Worm (Caenorhabditis elegans) whole organism, young adult: ENCODE data around the gene C23H3.2.

Experiments
- B0336.3 ChIP-seq: fragments of 200-800 bp; sonication (Bioruptor generic); IDR thresholded peaks from 2 replicates; pipeline ENCODE4 v1.3.6; 2022; ENCODE audit warnings: missing genetic modification characterization, missing compliant biosample characterization
- C17E4.6 ChIP-seq: fragments of 200-800 bp; sonication (Bioruptor generic); IDR thresholded peaks from 2 replicates; pipeline ENCODE4 v1.3.6; 2022; ENCODE audit warnings: missing genetic modification reagents, missing genetic modification characterization, missing compliant biosample characterization
- F23B12.7 ChIP-seq: sonication (generic microtip); optimal IDR thresholded peaks from 2 replicates; lab custom pipeline; 2017; ENCODE audit warnings: missing genetic modification characterization, mild to moderate bottlenecking, missing compliant biosample characterization, antibody characterized with exemption, moderate library complexity; ENCODE audit not compliant: insufficient read depth
- F55B11.4 ChIP-seq: sonication (generic microtip); optimal IDR thresholded peaks from 2 replicates; lab custom pipeline; 2016; ENCODE audit warnings: missing compliant biosample characterization, missing genetic modification characterization, borderline replicate concordance; ENCODE audit not compliant: insufficient read depth
- K12H6.12 ChIP-seq: fragments of 200-800 bp; sonication (Bioruptor generic); optimal IDR thresholded peaks from 2 replicates; lab custom pipeline; 2018; ENCODE audit warnings: mild to moderate bottlenecking, missing genetic modification characterization, missing compliant biosample characterization
- T07F8.4 ChIP-seq: sonication (generic microtip); optimal IDR thresholded peaks from 2 replicates; lab custom pipeline; 2016; ENCODE audit warnings: mild to moderate bottlenecking, missing genetic modification characterization, moderate library complexity, missing compliant biosample characterization
- Y53G8AR.9 ChIP-seq: fragments of 200-800 bp; sonication (Bioruptor generic); conservative IDR thresholded peaks from 2 replicates; pipeline ENCODE4 v1.3.6; 2022; ENCODE audit warnings: missing genetic modification reagents, missing genetic modification characterization, missing compliant biosample characterization
- Y56A3A.18 ChIP-seq: fragments of 200-800 bp; sonication (Bioruptor generic); IDR thresholded peaks from 2 replicates; pipeline ENCODE4 v1.3.6; 2022; ENCODE audit warnings: missing genetic modification reagents, missing genetic modification characterization, missing compliant biosample characterization
- ZK185.1 ChIP-seq: sonication (generic microtip); optimal IDR thresholded peaks from 2 replicates; lab custom pipeline; 2016; ENCODE audit warnings: mild to moderate bottlenecking, missing genetic modification characterization, missing compliant biosample characterization; ENCODE audit not compliant: poor library complexity, severe bottlenecking
- akir-1 ChIP-seq: fragments of 200-800 bp; sonication (Bioruptor generic); optimal IDR thresholded peaks from 2 replicates; lab custom pipeline; 2018; ENCODE audit warnings: mild to moderate bottlenecking, missing genetic modification characterization, moderate library complexity, missing compliant biosample characterization
- ama-1 ChIP-seq, 3 experiments: fragments of 150-350 bp in 1 of 3; sonication (generic microtip) in 2 of 3; optimal IDR thresholded peaks; 2 replicates each; lab custom pipeline; 2014 to 2018; ENCODE audit warnings: missing biosample characterization in 2 of 3, missing genetic modification characterization in 2 of 3, missing genetic modification reagents in 2 of 3
- atf-7 ChIP-seq: sonication (generic microtip); optimal IDR thresholded peaks from 2 replicates; lab custom pipeline; 2017; ENCODE audit warnings: mild to moderate bottlenecking, missing genetic modification characterization, missing compliant biosample characterization
- athp-1 ChIP-seq: sonication (generic microtip); optimal IDR thresholded peaks from 2 replicates; lab custom pipeline; 2017; ENCODE audit warnings: mild to moderate bottlenecking, missing genetic modification characterization, missing compliant biosample characterization
- attf-3 ChIP-seq: fragments of 200-800 bp; sonication (Bioruptor generic); conservative IDR thresholded peaks from 2 replicates; pipeline ENCODE4 v1.3.6; 2022; ENCODE audit warnings: missing genetic modification reagents, missing genetic modification characterization, missing compliant biosample characterization
- cebp-1 ChIP-seq, 2 experiments: fragments of 200-800 bp in 1 of 2; sonication (Bioruptor generic) in 1 of 2; sonication (generic microtip) in 1 of 2; IDR thresholded peaks in 1 of 2; optimal IDR thresholded peaks in 1 of 2; 2 replicates each; pipeline versions ENCODE4 v1.3.6 to Lab custom; 2017 to 2022; ENCODE audit warnings: missing compliant biosample characterization in 2 of 2, missing genetic modification characterization in 2 of 2, mild to moderate bottlenecking in 1 of 2, missing genetic modification reagents in 1 of 2, moderate library complexity in 1 of 2
- efl-1 ChIP-seq: fragments of 150-350 bp; optimal IDR thresholded peaks from 2 replicates; lab custom pipeline; 2014; ENCODE audit warnings: missing biosample characterization, missing genetic modification reagents, missing genetic modification characterization
- egrh-3 ChIP-seq: fragments of 200-800 bp; sonication (Bioruptor generic); IDR thresholded peaks from 2 replicates; pipeline ENCODE4 v1.3.6; 2022; ENCODE audit warnings: missing genetic modification reagents, missing genetic modification characterization, missing compliant biosample characterization
- ekl-4 ChIP-seq: fragments of 200-800 bp; sonication (Bioruptor generic); IDR thresholded peaks from 2 replicates; pipeline ENCODE4 v1.3.6; 2022; ENCODE audit warnings: missing genetic modification reagents, missing genetic modification characterization, missing compliant biosample characterization
- hlh-12 ChIP-seq: sonication (generic microtip); optimal IDR thresholded peaks from 2 replicates; lab custom pipeline; 2016; ENCODE audit warnings: missing genetic modification characterization, missing compliant biosample characterization
- hmg-20 ChIP-seq: fragments of 200-800 bp; sonication (Bioruptor generic); IDR thresholded peaks from 2 replicates; pipeline ENCODE4 v1.3.6; 2022; ENCODE audit warnings: missing genetic modification reagents, missing genetic modification characterization, missing compliant biosample characterization
- lin-26 ChIP-seq: fragments of 200-800 bp; sonication (Bioruptor generic); IDR thresholded peaks from 2 replicates; pipeline ENCODE4 v1.3.6; 2022; ENCODE audit warnings: missing genetic modification reagents, missing genetic modification characterization, missing compliant biosample characterization
- lin-35 ChIP-seq, 3 experiments: fragments of 150-350 bp in 2 of 3; sonication (generic microtip) in 1 of 3; optimal IDR thresholded peaks; 2 replicates each; lab custom pipeline; 2014 to 2018; ENCODE audit warnings: missing biosample characterization in 3 of 3, missing genetic modification characterization in 3 of 3, missing genetic modification reagents in 3 of 3
- lin-40 ChIP-seq: sonication (generic microtip); optimal IDR thresholded peaks from 2 replicates; lab custom pipeline; 2016; ENCODE audit warnings: missing genetic modification characterization, mild to moderate bottlenecking, missing compliant biosample characterization, missing genotype, missing genetic modification reagents
- lin-54 ChIP-seq: fragments of 200-800 bp; sonication (Bioruptor generic); optimal IDR thresholded peaks from 2 replicates; lab custom pipeline; 2018; ENCODE audit warnings: mild to moderate bottlenecking, missing genetic modification characterization, missing compliant biosample characterization
- lir-1 ChIP-seq: fragments of 200-800 bp; sonication (Bioruptor generic); conservative IDR thresholded peaks from 2 replicates; pipeline ENCODE4 v1.3.6; 2022; ENCODE audit warnings: missing genetic modification reagents, missing genetic modification characterization, missing compliant biosample characterization
- madf-10 ChIP-seq: sonication (generic microtip); optimal IDR thresholded peaks from 2 replicates; lab custom pipeline; 2016; ENCODE audit warnings: mild to moderate bottlenecking, missing genetic modification characterization, missing compliant biosample characterization
- madf-6 ChIP-seq: fragments of 200-800 bp; sonication (Bioruptor generic); IDR thresholded peaks from 2 replicates; pipeline ENCODE4 v1.3.6; 2022; ENCODE audit warnings: missing genetic modification reagents, missing genetic modification characterization, missing compliant biosample characterization
- mcd-1 ChIP-seq: fragments of 200-800 bp; sonication (Bioruptor generic); IDR thresholded peaks from 2 replicates; pipeline ENCODE4 v1.3.6; 2022; ENCODE audit warnings: missing genetic modification reagents, missing genetic modification characterization, missing compliant biosample characterization
- nfya-1 ChIP-seq: sonication (generic microtip); optimal IDR thresholded peaks from 2 replicates; lab custom pipeline; 2017; ENCODE audit warnings: antibody characterized with exemption, missing compliant biosample characterization, missing genetic modification characterization, borderline replicate concordance; ENCODE audit not compliant: insufficient read depth
- nfyb-1 ChIP-seq: fragments of 200-800 bp; sonication (Bioruptor generic); IDR thresholded peaks from 2 replicates; pipeline ENCODE4 v1.3.6; 2022; ENCODE audit warnings: missing genetic modification reagents, missing genetic modification characterization, missing compliant biosample characterization
- pbrm-1 ChIP-seq: fragments of 200-800 bp; sonication (Bioruptor generic); IDR thresholded peaks from 2 replicates; pipeline ENCODE4 v1.3.6; 2022; ENCODE audit warnings: missing genetic modification reagents, missing genetic modification characterization, missing compliant biosample characterization
- pha-4 ChIP-seq: fragments of 150-350 bp; sonication (generic microtip); optimal IDR thresholded peaks from 2 replicates; lab custom pipeline; 2014; ENCODE audit warnings: missing biosample characterization, missing genetic modification reagents, missing genetic modification characterization
- rcor-1 ChIP-seq: fragments of 200-800 bp; sonication (Bioruptor generic); IDR thresholded peaks from 2 replicates; pipeline ENCODE4 v1.3.6; 2022; ENCODE audit warnings: missing genetic modification reagents, missing genetic modification characterization, missing compliant biosample characterization
- repo-1 ChIP-seq: sonication (generic microtip); optimal IDR thresholded peaks from 2 replicates; lab custom pipeline; 2017; ENCODE audit warnings: mild to moderate bottlenecking, missing genetic modification characterization, missing compliant biosample characterization
- rpc-1 ChIP-seq, 2 experiments: fragments of 150-350 bp in 1 of 2; sonication (generic microtip) in 1 of 2; optimal IDR thresholded peaks; 2 replicates each; lab custom pipeline; 2014 to 2018; ENCODE audit warnings: missing biosample characterization in 1 of 2, missing genetic modification characterization in 1 of 2, missing genetic modification reagents in 1 of 2, missing genotype in 1 of 2
- snpc-4 ChIP-seq, 5 experiments: fragments of 150-350 bp in 1 of 5; sonication (generic microtip) in 4 of 5; optimal IDR thresholded peaks; 2 replicates each; lab custom pipeline; 2014 to 2018; ENCODE audit warnings: missing genetic modification characterization in 5 of 5, missing biosample characterization in 3 of 5, antibody characterized with exemption in 2 of 5, mild to moderate bottlenecking in 2 of 5, missing compliant biosample characterization in 2 of 5, missing genotype in 2 of 5, moderate library complexity in 2 of 5, missing genetic modification reagents in 1 of 5
- somi-1 ChIP-seq: fragments of 200-800 bp; sonication (Bioruptor generic); optimal IDR thresholded peaks from 2 replicates; lab custom pipeline; 2018; ENCODE audit warnings: mild to moderate bottlenecking, missing genetic modification characterization, missing compliant biosample characterization
- tbp1 ChIP-seq: fragments of 200-800 bp; sonication (Bioruptor generic); optimal IDR thresholded peaks from 2 replicates; lab custom pipeline; 2018; ENCODE audit warnings: mild to moderate bottlenecking, missing genetic modification characterization, missing compliant biosample characterization
- tbx-9 ChIP-seq: sonication (generic microtip); optimal IDR thresholded peaks from 2 replicates; lab custom pipeline; 2016; ENCODE audit warnings: borderline replicate concordance, missing genetic modification characterization, inconsistent platforms, missing compliant biosample characterization
- tlf-1 ChIP-seq: fragments of 200-800 bp; sonication (Bioruptor generic); optimal IDR thresholded peaks from 2 replicates; lab custom pipeline; 2018; ENCODE audit warnings: mild to moderate bottlenecking, missing genetic modification characterization, missing compliant biosample characterization
- ztf-18 ChIP-seq: sonication (generic microtip); optimal IDR thresholded peaks from 2 replicates; lab custom pipeline; 2016; ENCODE audit warnings: missing genotype, mild to moderate bottlenecking, missing genetic modification characterization, missing compliant biosample characterization
- ztf-28 ChIP-seq: fragments of 200-800 bp; sonication (Bioruptor generic); IDR thresholded peaks from 2 replicates; pipeline ENCODE4 v1.3.6; 2022; ENCODE audit warnings: missing genetic modification reagents, missing genetic modification characterization, missing compliant biosample characterization
- ztf-3 ChIP-seq: fragments of 200-800 bp; sonication (Bioruptor generic); optimal IDR thresholded peaks from 2 replicates; lab custom pipeline; 2018; ENCODE audit warnings: mild to moderate bottlenecking, missing genetic modification characterization, missing compliant biosample characterization

Gene C23H3.2

ce11 chrII:24559-24998, 36.5 kb upstream of the C23H3.2 start, which contains the start of gene enee-1 (continued):
- TF ChIP-seq tlf-1 = peak; percentile 36
- TF ChIP-seq K12H6.12 (tag; lab: Kevin White, UChicago) = peak; percentile 39
- peak; percentile 61; the same call in 1 of the 2 replicates for TF ChIP-seq Y53G8AR.9
- TF ChIP-seq ztf-18 (tag; lab: Kevin White, UChicago) = peak; percentile 94
- no peak for TF ChIP-seq tbx-9
- TF ChIP-seq F23B12.7 (tag; lab: Kevin White, UChicago) = no peak
- 0 out of 2 replicates have a peak, but pooled peaks have one; percentile 37 for TF ChIP-seq B0336.3 (GFP tag; lab: Robert Waterston, UW)
- TF ChIP-seq ama-1 (optimal IDR thresholded peaks at IDR 0.05; lab: Kevin White, UChicago) = peak; percentile 30
- TF ChIP-seq ama-1 (GFP tag; optimal IDR thresholded peaks at IDR 0.05; lab: Kevin White, UChicago) = no peak
- TF ChIP-seq pbrm-1 = peak; percentile 54; the same call in 1 of the 2 replicates
- TF ChIP-seq Y56A3A.18 (GFP tag; lab: Robert Waterston, UW) = 0 out of 2 replicates have a peak, but pooled peaks have one; percentile 23
- peak; percentile 11; the same call in 1 of the 2 replicates for TF ChIP-seq madf-6 (GFP tag; lab: Robert Waterston, UW)
- peak; percentile 56; the same call in 1 of the 2 replicates for TF ChIP-seq nfyb-1
- TF ChIP-seq rcor-1 = peak; percentile 52; the same call in 1 of the 2 replicates
- no peak for TF ChIP-seq hlh-12 (tag; lab: Kevin White, UChicago)
- peak; percentile 19 for TF ChIP-seq madf-10
- peak; percentile 82 for TF ChIP-seq lin-40
- peak; percentile 43; the same call in 1 of the 2 replicates for TF ChIP-seq attf-3 (GFP tag; lab: Robert Waterston, UW)
- 0 out of 2 replicates have a peak, but pooled peaks have one; percentile 51 for TF ChIP-seq ekl-4 (GFP tag; lab: Robert Waterston, UW)
- TF ChIP-seq tbp1 (GFP tag; lab: Kevin White, UChicago) = peak; percentile 19
- TF ChIP-seq repo-1 (tag; lab: Kevin White, UChicago) = peak; percentile 53
- 0 out of 2 replicates have a peak, but pooled peaks have one; percentile 36 for TF ChIP-seq hmg-20 (GFP tag; lab: Robert Waterston, UW)
- TF ChIP-seq athp-1 (tag; lab: Kevin White, UChicago) = no peak
- peak; percentile 57 for TF ChIP-seq efl-1 (GFP tag; lab: Kevin White, UChicago)
- TF ChIP-seq lir-1 = peak; percentile 17; the same call in 1 of the 2 replicates
- no peak for TF ChIP-seq ztf-28 (GFP tag; lab: Robert Waterston, UW)
- peak; percentile 1 to 83 (median 58) for TF ChIP-seq lin-35 (GFP tag; optimal IDR thresholded peaks at IDR 0.05; lab: Kevin White, UChicago)
- no peak for TF ChIP-seq cebp-1 (GFP tag; IDR thresholded peaks at IDR 0.05; lab: Robert Waterston, UW)
- TF ChIP-seq cebp-1 (tag; optimal IDR thresholded peaks at IDR 0.05; lab: Kevin White, UChicago) = peak; percentile 60
- TF ChIP-seq atf-7 = peak; percentile 19
- TF ChIP-seq snpc-4 (GFP tag; optimal IDR thresholded peaks at IDR 0.05; lab: Kevin White, UChicago) = no peak
- peak in 3 of 4 experiments; percentile 17 to 40 (median 24) for TF ChIP-seq snpc-4 (tag; optimal IDR thresholded peaks at IDR 0.05; lab: Kevin White, UChicago)
- peak; percentile 90 for TF ChIP-seq lin-54 (GFP tag; lab: Kevin White, UChicago)

ce11 chrII:28283-28682, 32.8 kb upstream of the C23H3.2 start, which contains the start of gene F23F1.4:
TSS of gene F23F1.4 (minus strand) at chrII:28423.
- TF ChIP-seq F55B11.4 (no peak), rpc-1 (optimal IDR thresholded peaks at IDR 0.05; lab: Kevin White, UChicago) (no peak), rpc-1 (tag; optimal IDR thresholded peaks at IDR 0.05; lab: Kevin White, UChicago) (no peak), ama-1 (optimal IDR thresholded peaks at IDR 0.05; lab: Kevin White, UChicago) (no peak), ama-1 (GFP tag; optimal IDR thresholded peaks at IDR 0.05; lab: Kevin White, UChicago) (no peak)
- TF ChIP-seq, all 124 proteins: peak for 0

ce11 chrII:29578-29977, 31.5 kb upstream of the C23H3.2 start:
- no peak for TF ChIP-seq T07F8.4 (tag; lab: Kevin White, UChicago)
- TF ChIP-seq akir-1 = no peak
- no peak for TF ChIP-seq ZK185.1
- no peak for TF ChIP-seq Y56A3A.18 (GFP tag; lab: Robert Waterston, UW)
- no peak for TF ChIP-seq somi-1 (GFP tag; lab: Kevin White, UChicago)
- no peak for TF ChIP-seq repo-1 (tag; lab: Kevin White, UChicago)
- TF ChIP-seq pha-4 = no peak
- no peak for TF ChIP-seq lin-26 (GFP tag; lab: Robert Waterston, UW)
- TF ChIP-seq nfya-1 (tag; lab: Kevin White, UChicago) = no peak
- no peak for TF ChIP-seq ztf-3
- TF ChIP-seq egrh-3 (GFP tag; lab: Robert Waterston, UW) = no peak
- no peak for TF ChIP-seq mcd-1
- TF ChIP-seq madf-10 = no peak
- TF ChIP-seq C17E4.6 (GFP tag; lab: Robert Waterston, UW) = no peak
